Worm (Caenorhabditis elegans): ENCODE measurements around the gene C06E1.7.

Gene C06E1.7

ce11 chrIII:8625125-8625524 lies 31.6 kb upstream of the C06E1.7 start:
- TF ChIP-seq nhr-25 (tag; optimal IDR thresholded peaks at IDR 0.05) (peak; percentile 57), nhr-28 (tag; optimal IDR thresholded peaks at IDR 0.05) (no peak), elt-1 (tag; optimal IDR thresholded peaks at IDR 0.05) (peak; percentile 16), unc-39 (tag; optimal IDR thresholded peaks at IDR 0.05) (no peak)

ce11 chrIII:8622435-8622834 lies 28.9 kb upstream of the C06E1.7 start, which contains the start of gene ceh-16:
Gene ceh-16, plus strand, starts transcription at chrIII:8622735.
- TF ChIP-seq fos-1 (tag; optimal IDR thresholded peaks at IDR 0.05), result no peak
- TF ChIP-seq fkh-2 (tag; optimal IDR thresholded peaks at IDR 0.05), result no peak
- TF ChIP-seq elt-1 (tag; optimal IDR thresholded peaks at IDR 0.05), result no peak
- no peak for TF ChIP-seq fkh-10 (GFP tag; optimal IDR thresholded peaks at IDR 0.05)
- no peak for TF ChIP-seq egl-5 (tag; optimal IDR thresholded peaks at IDR 0.05)

ce11 chrIII:8621982-8622381 lies 28.5 kb upstream of the C06E1.7 start:
- TF ChIP-seq nhr-76 (tag; optimal IDR thresholded peaks at IDR 0.05) (no peak), hmg-11 (tag; optimal IDR thresholded peaks at IDR 0.05) (no peak), zag-1 (tag; optimal IDR thresholded peaks at IDR 0.05) (no peak), daf-12 (tag; optimal IDR thresholded peaks at IDR 0.05) (no peak)

ce11 chrIII:8621002-8621401 lies 27.5 kb upstream of the C06E1.7 start:
- TF ChIP-seq fos-1 (tag; optimal IDR thresholded peaks at IDR 0.05) (no peak), ztf-11 (tag; optimal IDR thresholded peaks at IDR 0.05) (no peak), fkh-10 (GFP tag; optimal IDR thresholded peaks at IDR 0.05) (no peak), nhr-67 (tag; optimal IDR thresholded peaks at IDR 0.05) (no peak), nhr-23 (tag; optimal IDR thresholded peaks at IDR 0.05) (peak; percentile 30), sea-2 (GFP tag; optimal IDR thresholded peaks at IDR 0.05) (no peak), zag-1 (tag; optimal IDR thresholded peaks at IDR 0.05) (no peak), nfya-1 (tag; optimal IDR thresholded peaks at IDR 0.05; ENCODE audit: insufficient read depth) (peak; percentile 87), lin-15B (tag; optimal IDR thresholded peaks at IDR 0.05) (no peak), hmg-11 (tag; optimal IDR thresholded peaks at IDR 0.05) (no peak), unc-62 (GFP tag; optimal IDR thresholded peaks at IDR 0.05) (no peak), nhr-28 (tag; optimal IDR thresholded peaks at IDR 0.05) (no peak), nhr-25 (tag; optimal IDR thresholded peaks at IDR 0.05) (peak; percentile 42), pqm-1 (tag; optimal IDR thresholded peaks at IDR 0.05) (no peak), eor-1 (tag; optimal IDR thresholded peaks at IDR 0.05) (no peak), tbx-2 (tag; optimal IDR thresholded peaks at IDR 0.05) (no peak), elt-1 (tag; optimal IDR thresholded peaks at IDR 0.05) (peak; percentile 94), egl-5 (tag; optimal IDR thresholded peaks at IDR 0.05) (no peak), snpc-4 (tag; optimal IDR thresholded peaks at IDR 0.05) (no peak), aly-2 (tag; optimal IDR thresholded peaks at IDR 0.05) (no peak), ceh-9 (tag; optimal IDR thresholded peaks at IDR 0.05) (no peak), skn-1 (tag; optimal IDR thresholded peaks at IDR 0.05) (no peak), unc-39 (tag; optimal IDR thresholded peaks at IDR 0.05) (no peak), ceh-28 (tag; optimal IDR thresholded peaks at IDR 0.05) (no peak), elt-2 (tag; optimal IDR thresholded peaks at IDR 0.05) (no peak), mdl-1 (tag; optimal IDR thresholded peaks at IDR 0.05) (no peak), ama-1 (optimal IDR thresholded peaks at IDR 0.05) (no peak), ceh-82 (tag; optimal IDR thresholded peaks at IDR 0.05) (no peak), daf-12 (tag; optimal IDR thresholded peaks at IDR 0.05) (no peak), nhr-12 (tag; optimal IDR thresholded peaks at IDR 0.05) (no peak), nhr-76 (tag; optimal IDR thresholded peaks at IDR 0.05) (no peak)

- TF ChIP-seq nhr-28 (tag; optimal IDR thresholded peaks at IDR 0.05), result no peak
- no peak for TF ChIP-seq hmg-11 (tag; optimal IDR thresholded peaks at IDR 0.05)
- TF ChIP-seq nhr-25 (tag; optimal IDR thresholded peaks at IDR 0.05), result no peak
- TF ChIP-seq mdl-1 (tag; optimal IDR thresholded peaks at IDR 0.05), result no peak
- no peak for TF ChIP-seq aly-2 (tag; optimal IDR thresholded peaks at IDR 0.05)
- no peak for TF ChIP-seq nhr-237 (tag; optimal IDR thresholded peaks at IDR 0.05)
- no peak for TF ChIP-seq mml-1 (tag; optimal IDR thresholded peaks at IDR 0.05)
- TF ChIP-seq nfya-1 (tag; optimal IDR thresholded peaks at IDR 0.05; ENCODE audit: insufficient read depth), result no peak
- TF ChIP-seq ceh-28 (tag; optimal IDR thresholded peaks at IDR 0.05), result no peak
- no peak for TF ChIP-seq skn-1 (tag; optimal IDR thresholded peaks at IDR 0.05)
- no peak for TF ChIP-seq tbx-2 (tag; optimal IDR thresholded peaks at IDR 0.05)
- TF ChIP-seq egl-5 (tag; optimal IDR thresholded peaks at IDR 0.05), result no peak
- no peak for TF ChIP-seq nhr-12 (tag; optimal IDR thresholded peaks at IDR 0.05)
- TF ChIP-seq lin-15B (tag; optimal IDR thresholded peaks at IDR 0.05), result no peak
- no peak for TF ChIP-seq ztf-4 (tag; optimal IDR thresholded peaks at IDR 0.05)
- TF ChIP-seq pha-4 (tag; optimal IDR thresholded peaks at IDR 0.05), result no peak
- no peak for TF ChIP-seq zag-1 (tag; optimal IDR thresholded peaks at IDR 0.05)
- TF ChIP-seq lin-39 (tag; optimal IDR thresholded peaks at IDR 0.05), result no peak
Measured at ce11 chrIII:8620259-8620658, 26.7 kb upstream of the C06E1.7 start.
